Fruit fly (Drosophila melanogaster) whole organism, embryonic: ENCODE data around the gene Mal-B2.

Source experiments
- CG10209 ChIP-seq: fragments of 200-800 bp; sonication (Bioruptor generic); optimal IDR thresholded peaks from 3 replicates; lab custom pipeline; 2017; ENCODE audit warnings: missing biosample characterization, mild to moderate bottlenecking, missing genetic modification characterization, missing genetic modification reagents
- CG10979 ChIP-seq: fragments of 200-800 bp; sonication (Bioruptor generic); optimal IDR thresholded peaks from 2 replicates; lab custom pipeline; 2018; ENCODE audit warnings: missing biosample characterization, mild to moderate bottlenecking, missing genetic modification characterization, moderate library complexity
- CG11398 ChIP-seq: fragments of 200-800 bp; sonication (Bioruptor generic); optimal IDR thresholded peaks from 2 replicates; lab custom pipeline; 2016; ENCODE audit warnings: missing biosample characterization, missing genetic modification characterization
- CG13287 ChIP-seq: fragments of 200-800 bp; sonication (Bioruptor generic); IDR thresholded peaks from 2 replicates; pipeline ENCODE4 v1.3.6; 2022; ENCODE audit warnings: missing biosample characterization, missing genetic modification characterization; ENCODE audit not compliant: partially characterized antibody
- CG15479 ChIP-seq: fragments of 200-800 bp; sonication (Bioruptor generic); optimal IDR thresholded peaks from 3 replicates; lab custom pipeline; 2019; ENCODE audit warnings: missing biosample characterization, mild to moderate bottlenecking, missing genetic modification characterization, moderate library complexity
- CG1647 ChIP-seq: fragments of 200-800 bp; sonication (Bioruptor generic); optimal IDR thresholded peaks from 3 replicates; lab custom pipeline; 2016; ENCODE audit warnings: missing biosample characterization, missing genetic modification characterization
- CG17385 ChIP-seq: fragments of 200-800 bp; sonication (Bioruptor generic); optimal IDR thresholded peaks from 3 replicates; lab custom pipeline; 2018; ENCODE audit warnings: missing biosample characterization, mild to moderate bottlenecking, missing genetic modification characterization
- CG17829 ChIP-seq: fragments of 200-800 bp; optimal IDR thresholded peaks from 2 replicates; lab custom pipeline; 2019; ENCODE audit warnings: missing biosample characterization, mild to moderate bottlenecking, missing genetic modification characterization, moderate library complexity
- CG18476 ChIP-seq: fragments of 200-800 bp; sonication (Bioruptor generic); optimal IDR thresholded peaks from 2 replicates; lab custom pipeline; 2016; ENCODE audit warnings: missing biosample characterization, mild to moderate bottlenecking, missing genetic modification characterization
- CG2116 ChIP-seq: fragments of 200-800 bp; sonication (Bioruptor generic); optimal IDR thresholded peaks from 3 replicates; lab custom pipeline; 2018; ENCODE audit warnings: missing biosample characterization, mild to moderate bottlenecking, missing genetic modification characterization
- CG2129 ChIP-seq: fragments of 200-800 bp; sonication (Bioruptor generic); IDR thresholded peaks from 2 replicates; pipeline ENCODE4 v1.3.6; 2022; ENCODE audit warnings: missing biosample characterization, missing genetic modification characterization; ENCODE audit not compliant: partially characterized antibody
- CG3163 ChIP-seq: fragments of 200-800 bp; sonication (Bioruptor generic); optimal IDR thresholded peaks from 3 replicates; lab custom pipeline; 2016; ENCODE audit warnings: missing biosample characterization, missing genetic modification characterization
- CG32772 ChIP-seq: fragments of 200-800 bp; sonication (Bioruptor generic); IDR thresholded peaks from 2 replicates; pipeline ENCODE4 v1.3.6; 2022; ENCODE audit warnings: missing biosample characterization, missing genetic modification characterization
- CG33213 ChIP-seq: fragments of 200-800 bp; sonication (Bioruptor generic); optimal IDR thresholded peaks from 3 replicates; lab custom pipeline; 2016; ENCODE audit warnings: missing biosample characterization, missing genetic modification characterization
- CG34422 ChIP-seq: fragments of 200-800 bp; sonication (Bioruptor generic); IDR thresholded peaks from 3 replicates; pipeline ENCODE4 v1.3.6; 2022; ENCODE audit warnings: missing biosample characterization, missing genetic modification characterization
- CG3726 ChIP-seq: fragments of 200-800 bp; sonication (Bioruptor generic); IDR thresholded peaks from 3 replicates; pipeline ENCODE4, ENCODE4 v1.3.6; 2022; ENCODE audit warnings: missing biosample characterization, missing genetic modification characterization
- CG6272 ChIP-seq: fragments of 200-800 bp; sonication (Bioruptor generic); IDR thresholded peaks from 2 replicates; pipeline ENCODE4 v1.3.6; 2022; ENCODE audit warnings: missing biosample characterization, missing genetic modification characterization
- CG7372 ChIP-seq: fragments of 200-800 bp; sonication (Bioruptor generic); IDR thresholded peaks from 2 replicates; pipeline ENCODE4 v1.3.6; 2022; ENCODE audit warnings: missing biosample characterization, missing genetic modification characterization
- CG7963 ChIP-seq: fragments of 200-800 bp; sonication (Bioruptor generic); IDR thresholded peaks from 3 replicates; pipeline ENCODE4 v1.3.6; 2022; ENCODE audit warnings: missing biosample characterization, missing genetic modification characterization; ENCODE audit not compliant: partially characterized antibody
- CG7987 ChIP-seq: fragments of 200-800 bp; sonication (Bioruptor generic); optimal IDR thresholded peaks from 2 replicates; lab custom pipeline; 2018; ENCODE audit warnings: missing biosample characterization, mild to moderate bottlenecking, missing genetic modification characterization, moderate library complexity
- CG8089 ChIP-seq: fragments of 200-800 bp; sonication (Bioruptor generic); optimal IDR thresholded peaks from 3 replicates; lab custom pipeline; 2016; ENCODE audit warnings: missing biosample characterization, missing genetic modification characterization
- CG9215 ChIP-seq: fragments of 200-800 bp; sonication (Bioruptor generic); IDR thresholded peaks from 2 replicates; pipeline ENCODE4 v1.3.6; 2022; ENCODE audit warnings: missing biosample characterization, missing genetic modification characterization
- Dad ChIP-seq: fragments of 200-800 bp; sonication (Bioruptor generic); optimal IDR thresholded peaks from 3 replicates; lab custom pipeline; 2016; ENCODE audit warnings: missing biosample characterization, missing genetic modification characterization
- E2f1 ChIP-seq: fragments of 200-800 bp; sonication (Bioruptor generic); IDR thresholded peaks from 2 replicates; pipeline ENCODE4 v1.3.6; 2022; ENCODE audit warnings: missing biosample characterization, missing genetic modification characterization
- ERR ChIP-seq: fragments of 200-800 bp; sonication (Bioruptor generic); optimal IDR thresholded peaks from 2 replicates; lab custom pipeline; 2016; ENCODE audit warnings: missing biosample characterization, missing genetic modification characterization
- Elba2 ChIP-seq: fragments of 200-800 bp; sonication (Bioruptor generic); optimal IDR thresholded peaks from 3 replicates; lab custom pipeline; 2016; ENCODE audit warnings: missing biosample characterization, missing genetic modification characterization
- Ets65A ChIP-seq: fragments of 200-800 bp; sonication (Bioruptor generic); peaks from one replicate; lab custom pipeline; 2016; ENCODE audit warnings: missing biosample characterization, missing genetic modification characterization
- Fer1 ChIP-seq: fragments of 200-800 bp; sonication (Bioruptor generic); optimal IDR thresholded peaks from 2 replicates; lab custom pipeline; 2017; ENCODE audit warnings: missing biosample characterization, mild to moderate bottlenecking, missing genetic modification characterization
- HLH3B ChIP-seq: fragments of 200-800 bp; sonication (Bioruptor generic); IDR thresholded peaks from 2 replicates; pipeline ENCODE4 v1.3.6; 2022; ENCODE audit warnings: missing biosample characterization, missing genetic modification characterization
- Hey ChIP-seq: fragments of 200-800 bp; sonication (Bioruptor generic); optimal IDR thresholded peaks from 3 replicates; lab custom pipeline; 2018; ENCODE audit warnings: missing biosample characterization, mild to moderate bottlenecking, missing genetic modification characterization
- HmgZ ChIP-seq: fragments of 200-800 bp; sonication (Bioruptor generic); optimal IDR thresholded peaks from 2 replicates; lab custom pipeline; 2018; ENCODE audit warnings: missing biosample characterization, mild to moderate bottlenecking, missing genetic modification characterization
- Hr3 ChIP-seq: fragments of 200-800 bp; sonication (Bioruptor generic); optimal IDR thresholded peaks from 3 replicates; lab custom pipeline; 2016; ENCODE audit warnings: missing biosample characterization, missing genetic modification characterization
- Nf-YB ChIP-seq: fragments of 200-800 bp; sonication (Bioruptor generic); optimal IDR thresholded peaks from 3 replicates; lab custom pipeline; 2019; ENCODE audit warnings: missing biosample characterization, mild to moderate bottlenecking, missing genetic modification characterization, moderate library complexity
- Trl ChIP-seq, 3 experiments: fragments of >200 bp in 2 of 3; fragments of 200-800 bp in 1 of 3; sonication (Bioruptor generic) in 1 of 3; optimal IDR thresholded peaks; 2 replicates in 1 of 3; 3 replicates in 2 of 3; lab custom pipeline; 2016 to 2017; ENCODE audit warnings: missing biosample characterization in 1 of 3, missing genetic modification characterization in 1 of 3
- ara ChIP-seq: fragments of 200-800 bp; sonication (Bioruptor generic); IDR thresholded peaks from 2 replicates; pipeline ENCODE4 v1.3.6; 2022; ENCODE audit warnings: missing biosample characterization, missing genetic modification characterization
- bab2 ChIP-seq: fragments of 200-800 bp; sonication (Bioruptor generic); optimal IDR thresholded peaks from 2 replicates; lab custom pipeline; 2016; ENCODE audit warnings: missing biosample characterization, missing genetic modification characterization
- crol ChIP-seq: fragments of 200-800 bp; sonication (Bioruptor generic); IDR thresholded peaks from 2 replicates; pipeline ENCODE4 v1.3.6; 2022; ENCODE audit warnings: missing biosample characterization, missing genetic modification characterization
- fd64A ChIP-seq: fragments of 200-800 bp; sonication (Bioruptor generic); optimal IDR thresholded peaks from 3 replicates; lab custom pipeline; 2018; ENCODE audit warnings: missing biosample characterization, mild to moderate bottlenecking, missing genetic modification characterization
- gem ChIP-seq: fragments of 200-800 bp; sonication (Bioruptor generic); optimal IDR thresholded peaks from 2 replicates; lab custom pipeline; 2019; ENCODE audit warnings: missing biosample characterization, mild to moderate bottlenecking, missing genetic modification characterization, moderate library complexity
- ken ChIP-seq: fragments of 200-800 bp; sonication (Bioruptor generic); IDR thresholded peaks from 3 replicates; pipeline ENCODE4 v1.3.6; 2022; ENCODE audit warnings: missing biosample characterization, missing genetic modification characterization
- mirr ChIP-seq: fragments of 200-800 bp; sonication (Bioruptor generic); optimal IDR thresholded peaks from 3 replicates; lab custom pipeline; 2018; ENCODE audit warnings: missing biosample characterization, mild to moderate bottlenecking, missing genetic modification characterization
- nau ChIP-seq: fragments of 200-800 bp; sonication (Bioruptor generic); optimal IDR thresholded peaks from 3 replicates; lab custom pipeline; 2017; ENCODE audit warnings: missing biosample characterization, mild to moderate bottlenecking, missing genetic modification characterization, missing genetic modification reagents
- nerfin-1 ChIP-seq: fragments of 200-800 bp; sonication (Bioruptor generic); optimal IDR thresholded peaks from 3 replicates; lab custom pipeline; 2019; ENCODE audit warnings: missing biosample characterization, mild to moderate bottlenecking, missing genetic modification characterization, moderate library complexity
- onecut ChIP-seq: fragments of 200-800 bp; sonication (Bioruptor generic); IDR thresholded peaks from 2 replicates; pipeline ENCODE4 v1.3.6; 2022; ENCODE audit warnings: missing biosample characterization, missing genetic modification characterization
- otp ChIP-seq: fragments of 200-800 bp; sonication (Bioruptor generic); IDR thresholded peaks from 3 replicates; pipeline ENCODE4, ENCODE4 v1.3.6; 2022; ENCODE audit warnings: missing biosample characterization, missing genetic modification characterization
- salm ChIP-seq: fragments of 200-800 bp; sonication (Bioruptor generic); optimal IDR thresholded peaks from 2 replicates; lab custom pipeline; 2018; ENCODE audit warnings: missing biosample characterization, mild to moderate bottlenecking, missing genetic modification characterization
- sug ChIP-seq: fragments of 200-800 bp; optimal IDR thresholded peaks from 2 replicates; lab custom pipeline; 2019; ENCODE audit warnings: missing biosample characterization, mild to moderate bottlenecking, missing genetic modification characterization, moderate library complexity
- zen2 ChIP-seq: fragments of 200-800 bp; sonication (Bioruptor generic); IDR thresholded peaks from 3 replicates; pipeline ENCODE4 v1.3.6; 2022; ENCODE audit warnings: missing biosample characterization, missing genetic modification characterization; ENCODE audit not compliant: partially characterized antibody

Gene Mal-B2

DNA sequence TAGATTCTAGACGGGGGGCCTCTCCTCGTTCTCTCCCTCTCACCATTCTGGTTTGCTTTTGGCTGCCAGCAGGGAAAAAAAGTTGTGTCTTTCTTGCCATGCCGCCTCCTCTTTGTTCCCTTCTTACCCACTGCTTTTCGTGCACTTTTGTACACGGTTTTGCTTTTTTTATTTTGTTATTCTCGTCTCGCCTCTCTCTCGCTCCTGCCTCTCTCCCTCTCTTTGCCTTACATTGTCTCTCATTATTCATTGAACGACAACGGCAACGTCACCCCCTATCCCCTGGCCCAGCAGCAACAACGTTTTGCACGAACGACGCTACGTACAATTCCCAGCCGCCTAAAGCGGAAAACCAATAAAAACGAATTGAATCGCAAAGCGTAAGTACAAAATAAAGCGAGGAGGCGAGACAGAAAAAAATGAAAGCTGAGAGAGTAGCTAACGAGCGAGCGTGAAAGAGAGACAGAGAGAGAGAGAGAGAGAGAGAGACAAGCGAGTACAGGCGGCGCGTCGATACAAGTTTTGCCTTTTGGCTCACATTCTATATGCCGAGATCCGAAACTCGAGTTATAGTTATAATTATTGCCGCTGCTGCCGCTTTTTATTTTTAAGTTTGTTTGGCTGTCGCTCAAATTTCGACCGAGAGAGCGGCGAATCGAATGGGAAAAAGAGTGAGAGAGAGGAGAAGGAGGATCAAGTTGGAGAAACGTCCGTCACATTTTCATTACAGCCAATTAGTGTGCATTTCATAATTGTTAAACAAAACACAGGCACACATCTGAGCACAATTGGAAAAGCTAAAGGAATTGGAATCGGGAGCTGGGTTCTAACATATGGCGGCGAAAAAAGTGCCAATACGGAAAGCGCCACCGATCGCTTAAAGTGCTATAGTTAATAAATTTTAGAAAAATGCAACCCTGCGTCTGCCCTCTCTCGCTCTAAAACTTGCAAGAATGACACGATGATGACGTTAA lies 42.8 kb upstream of the Mal-B2 start (continued):
- TF ChIP-seq bab2 (GFP tag; lab: Kevin White, UChicago) (peak; percentile 6), ERR (GFP tag; lab: Kevin White, UChicago) (peak; percentile 15), CG32772 (GFP tag; lab: Robert Waterston, UW) (peak; percentile 52), CG15479 (GFP tag; lab: Kevin White, UChicago) (peak; percentile 17), mirr (peak; percentile 78), Nf-YB (GFP tag; lab: Kevin White, UChicago) (peak; percentile 89), sug (tag; lab: Kevin White, UChicago) (peak; percentile 87), ken (GFP tag; lab: Robert Waterston, UW) (no peak), CG7987 (peak; percentile 35), CG33213 (no peak), CG2129 (GFP tag; lab: Robert Waterston, UW) (no peak), CG3163 (GFP tag; lab: Kevin White, UChicago) (peak; percentile 75), CG34422 (GFP tag; lab: Robert Waterston, UW) (peak; percentile 13; the same call in 1 of the 3 replicates), CG6272 (no peak), Hey (tag; lab: Kevin White, UChicago) (peak; percentile 35), Hr3 (GFP tag; lab: Kevin White, UChicago) (no peak), nau (GFP tag; lab: Kevin White, UChicago) (no peak), otp (GFP tag; lab: Robert Waterston, UW) (peak; percentile 17; the same call in 1 of the 3 replicates), fd64A (GFP tag; lab: Kevin White, UChicago) (no peak), CG8089 (GFP tag; lab: Kevin White, UChicago) (no peak), onecut (peak; percentile 67; the same call in 1 of the 2 replicates), salm (no peak), CG10209 (GFP tag; lab: Kevin White, UChicago) (no peak), Dad (GFP tag; lab: Kevin White, UChicago) (no peak), CG3726 (GFP tag; lab: Robert Waterston, UW) (no peak), CG17385 (GFP tag; lab: Kevin White, UChicago) (peak; percentile 35), CG13287 (GFP tag; lab: Robert Waterston, UW) (peak; percentile 23; the same call in 1 of the 2 replicates), CG1647 (GFP tag; lab: Kevin White, UChicago) (no peak), CG2116 (peak; percentile 90), CG10979 (no peak), zen2 (GFP tag; lab: Robert Waterston, UW) (peak; percentile 50; the same call in 2 of the 3 replicates), Elba2 (GFP tag; lab: Kevin White, UChicago) (peak; percentile 76), Fer1 (GFP tag; lab: Kevin White, UChicago) (peak; percentile 46), CG17829 (no peak), CG18476 (GFP tag; lab: Kevin White, UChicago) (no peak), Trl (optimal IDR thresholded peaks at IDR 0.05; lab: Kevin White, UChicago) (peak; percentile 88 to 99), Trl (GFP tag; optimal IDR thresholded peaks at IDR 0.05; lab: Kevin White, UChicago) (peak; percentile 65), ara (0 out of 2 replicates have a peak, but pooled peaks have one; percentile 7), crol (peak; percentile 100), CG7372 (GFP tag; lab: Robert Waterston, UW) (no peak), CG7963 (no peak), CG11398 (GFP tag; lab: Kevin White, UChicago) (no peak), Ets65A (no peak), gem (tag; lab: Kevin White, UChicago) (peak; percentile 10), HLH3B (GFP tag; lab: Robert Waterston, UW) (no peak), E2f1 (GFP tag; lab: Robert Waterston, UW) (no peak), CG9215 (no peak), HmgZ (tag; lab: Kevin White, UChicago) (peak; percentile 81), nerfin-1 (tag; lab: Kevin White, UChicago) (peak; percentile 39)
